Worm (Caenorhabditis elegans): ENCODE results near the gene hrpk-2.

DNA sequence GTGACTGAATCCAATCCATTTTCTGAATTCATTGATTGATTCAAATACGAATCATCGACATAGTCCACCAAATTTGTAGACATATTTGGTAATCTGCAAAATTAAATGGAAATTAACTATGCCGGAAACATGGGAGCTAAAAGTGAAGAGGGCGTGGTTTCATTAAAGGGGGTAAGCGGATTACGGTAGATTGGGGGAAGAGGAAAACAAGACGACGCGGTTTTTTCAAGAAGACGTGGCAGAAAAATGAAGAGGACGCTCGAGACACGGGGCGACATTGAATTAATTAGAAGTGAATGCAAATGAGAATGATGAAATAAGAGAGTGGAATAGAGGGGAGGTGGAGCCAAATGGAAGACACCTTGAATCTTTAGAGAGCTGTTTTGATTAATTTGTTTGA lies 9.4 kb downstream of the hrpk-2 start, which contains the start of gene npr-17:
- TF ChIP-seq F16B12.6 (tag; optimal IDR thresholded peaks at IDR 0.05) (no peak), elt-3 (tag; optimal IDR thresholded peaks at IDR 0.05) (no peak), alr-1 (tag; optimal IDR thresholded peaks at IDR 0.05; ENCODE audit: borderline replicate concordance) (no peak), blmp-1 (tag; optimal IDR thresholded peaks at IDR 0.05) (no peak), snu-23 (GFP tag; optimal IDR thresholded peaks at IDR 0.05) (no peak), mdl-1 (tag; optimal IDR thresholded peaks at IDR 0.05) (no peak), lin-39 (tag; optimal IDR thresholded peaks at IDR 0.05) (no peak), lin-13 (GFP tag; optimal IDR thresholded peaks at IDR 0.05) (no peak), elt-2 (tag; optimal IDR thresholded peaks at IDR 0.05) (no peak), zag-1 (tag; optimal IDR thresholded peaks at IDR 0.05) (no peak), sox-4 (tag; optimal IDR thresholded peaks at IDR 0.05) (no peak)
